Fruit fly (Drosophila melanogaster) whole organism: ENCODE results near the gene HP1e.

Experiments used
- pan ChIP-seq: fragments of >200 bp; optimal IDR thresholded peaks from 2 replicates; lab custom pipeline; 2017
- psq ChIP-seq: fragments of >200 bp; optimal IDR thresholded peaks from 2 replicates; lab custom pipeline; 2017
- usp ChIP-seq: fragments of >200 bp; optimal IDR thresholded peaks from 2 replicates; lab custom pipeline; 2017; ENCODE audit warnings: missing biosample characterization, missing genetic modification characterization, mixed read lengths

- TF ChIP-seq psq (lab: Kevin White, UChicago) (no peak), usp (GFP tag; lab: Kevin White, UChicago) (no peak), pan (no peak)
Measured at dm6 chr3R:9338771-9339170, 17.2 kb downstream of the HP1e start.
